Fruit fly (Drosophila melanogaster) whole organism: ENCODE results near the gene CG14610.

Source experiments
- CG8478 ChIP-seq: fragments of >200 bp; optimal IDR thresholded peaks from 2 replicates; lab custom pipeline; 2018; ENCODE audit warnings: inconsistent platforms
- pan ChIP-seq: fragments of >200 bp; optimal IDR thresholded peaks from 2 replicates; lab custom pipeline; 2017
- psq ChIP-seq: fragments of >200 bp; optimal IDR thresholded peaks from 2 replicates; lab custom pipeline; 2017

DNA sequence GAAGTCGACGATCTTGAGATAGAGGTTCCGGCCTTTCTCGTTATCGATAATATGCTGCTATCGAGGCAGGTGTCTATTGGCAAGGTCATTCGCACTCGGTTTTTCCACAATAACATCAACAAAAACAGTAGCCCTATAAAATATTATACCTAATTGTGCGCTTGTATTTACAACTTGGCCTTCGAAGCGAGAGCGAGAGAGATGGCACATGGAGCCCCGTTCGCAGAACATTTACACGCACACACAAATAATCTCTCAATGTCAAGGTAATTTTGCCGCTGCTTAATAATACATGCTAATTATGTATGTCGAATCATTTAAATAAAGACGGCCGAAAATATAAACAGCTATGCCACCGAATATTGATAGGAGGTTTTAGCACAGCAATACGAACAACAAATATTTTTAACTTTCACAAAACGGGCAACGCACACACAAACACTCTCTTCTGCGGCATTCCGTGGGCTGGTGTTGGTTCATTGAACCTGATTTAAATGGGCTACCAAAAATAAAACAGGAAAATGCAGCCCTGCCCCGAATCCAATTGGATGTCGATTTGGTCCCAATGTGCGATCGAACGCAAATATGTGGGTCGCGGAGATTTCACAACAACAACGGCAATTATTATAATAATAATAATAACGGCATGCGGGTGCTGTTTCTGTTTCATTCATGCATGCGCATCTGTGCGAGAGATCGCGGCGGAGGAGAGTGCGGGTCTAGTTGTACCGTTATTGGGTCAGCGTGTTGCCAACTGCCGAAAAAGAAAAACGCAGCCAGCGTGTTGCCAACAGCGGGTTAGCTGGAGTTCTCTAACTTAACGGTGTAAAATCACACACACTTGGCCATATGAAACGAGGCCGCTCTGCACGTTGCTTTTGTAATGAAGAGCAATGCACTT lies 21.7 kb downstream of the CG14610 start:
- TF ChIP-seq pan (lab: Kevin White, UChicago) (no peak), CG8478 (lab: Kevin White, UChicago) (no peak), psq (lab: Kevin White, UChicago) (no peak)
